Worm (Caenorhabditis elegans) whole organism, L3 larva: ENCODE results near the gene cpg-7.

Source experiments
- mml-1 ChIP-seq: fragments of 150-350 bp; sonication (generic microtip); optimal IDR thresholded peaks from 3 replicates; lab custom pipeline; 2014; ENCODE audit warnings: missing biosample characterization, missing genetic modification characterization
- ztf-11 ChIP-seq: fragments of 150-350 bp; optimal IDR thresholded peaks from 2 replicates; lab custom pipeline; 2014; ENCODE audit warnings: missing biosample characterization, missing genetic modification characterization

- TF ChIP-seq ztf-11 (tag; lab: Kevin White, UChicago) (no peak), mml-1 (tag; lab: Kevin White, UChicago) (no peak)
These were observed 41.0 kb upstream of the cpg-7 start, which contains the start of gene W03H9.1 for ce11 chrII:14150031-14150430.
